Fruit fly (Drosophila melanogaster) whole organism, embryonic: Measurements from ENCODE around the gene CG43815.

Experiments used
- Atf-2 ChIP-seq: fragments of 200-800 bp; sonication (Bioruptor generic); optimal IDR thresholded peaks from 2 replicates; lab custom pipeline; 2016; ENCODE audit warnings: missing biosample characterization, missing genetic modification characterization
- Blimp-1 ChIP-seq: fragments of 200-800 bp; sonication (Bioruptor generic); optimal IDR thresholded peaks from 3 replicates; lab custom pipeline; 2018; ENCODE audit warnings: missing biosample characterization, missing genetic modification characterization, mild to moderate bottlenecking, moderate library complexity, missing genetic modification reagents
- CG11695 ChIP-seq: fragments of 200-800 bp; sonication (Bioruptor generic); IDR thresholded peaks from 3 replicates; pipeline ENCODE4 v1.3.6; 2022; ENCODE audit warnings: missing biosample characterization, missing genetic modification characterization
- CG11696 ChIP-seq: fragments of 200-800 bp; sonication (Bioruptor generic); IDR thresholded peaks from 2 replicates; pipeline ENCODE4 v1.3.6; 2022; ENCODE audit warnings: missing biosample characterization, missing genetic modification characterization
- CG11723 ChIP-seq: fragments of 200-800 bp; sonication (Bioruptor generic); optimal IDR thresholded peaks from 2 replicates; lab custom pipeline; 2017; ENCODE audit warnings: missing biosample characterization, mild to moderate bottlenecking, missing genetic modification characterization
- CG12942 ChIP-seq: fragments of 200-800 bp; sonication (Bioruptor generic); optimal IDR thresholded peaks from 3 replicates; lab custom pipeline; 2016; ENCODE audit warnings: missing biosample characterization, missing genetic modification characterization
- CG13287 ChIP-seq: fragments of 200-800 bp; sonication (Bioruptor generic); IDR thresholded peaks from 2 replicates; pipeline ENCODE4 v1.3.6; 2022; ENCODE audit warnings: missing biosample characterization, missing genetic modification characterization; ENCODE audit not compliant: partially characterized antibody
- CG16815 ChIP-seq: fragments of 200-800 bp; sonication (Bioruptor generic); optimal IDR thresholded peaks from 3 replicates; lab custom pipeline; 2017; ENCODE audit warnings: missing biosample characterization, mild to moderate bottlenecking, missing genetic modification characterization
- CG17328 ChIP-seq: fragments of 200-800 bp; sonication (Bioruptor generic); IDR thresholded peaks from 2 replicates; pipeline ENCODE4 v1.3.6; 2022; ENCODE audit warnings: missing biosample characterization, missing genetic modification characterization
- CG2116 ChIP-seq: fragments of 200-800 bp; sonication (Bioruptor generic); optimal IDR thresholded peaks from 3 replicates; lab custom pipeline; 2018; ENCODE audit warnings: missing biosample characterization, mild to moderate bottlenecking, missing genetic modification characterization
- CG32532 ChIP-seq: fragments of 200-800 bp; sonication (Bioruptor generic); IDR thresholded peaks from 2 replicates; pipeline ENCODE4 v1.3.6; 2022; ENCODE audit warnings: missing biosample characterization, missing genetic modification characterization
- CG3407 ChIP-seq: fragments of 200-800 bp; sonication (Bioruptor generic); optimal IDR thresholded peaks from 2 replicates; lab custom pipeline; 2018; ENCODE audit warnings: missing biosample characterization, mild to moderate bottlenecking, missing genetic modification characterization
- CG34224 ChIP-seq: fragments of 200-800 bp; sonication (Bioruptor generic); IDR thresholded peaks from 3 replicates; pipeline ENCODE4 v1.3.6; 2022; ENCODE audit warnings: missing biosample characterization, missing genetic modification characterization; ENCODE audit not compliant: partially characterized antibody
- CG42726 ChIP-seq: fragments of 200-800 bp; sonication (Bioruptor generic); IDR thresholded peaks from 2 replicates; pipeline ENCODE4 v1.3.6; 2022; ENCODE audit warnings: missing biosample characterization, missing genetic modification characterization; ENCODE audit not compliant: partially characterized antibody
- CG5953 ChIP-seq: fragments of 200-800 bp; sonication (Bioruptor generic); IDR thresholded peaks from 2 replicates; pipeline ENCODE4 v1.3.6; 2022; ENCODE audit warnings: missing biosample characterization, missing genetic modification characterization
- CG6272 ChIP-seq: fragments of 200-800 bp; sonication (Bioruptor generic); IDR thresholded peaks from 2 replicates; pipeline ENCODE4 v1.3.6; 2022; ENCODE audit warnings: missing biosample characterization, missing genetic modification characterization
- CG7357 ChIP-seq: fragments of 200-800 bp; sonication (Bioruptor generic); IDR thresholded peaks from 3 replicates; pipeline ENCODE4 v1.3.6; 2022; ENCODE audit warnings: missing biosample characterization, missing genetic modification characterization
- CG7963 ChIP-seq: fragments of 200-800 bp; sonication (Bioruptor generic); IDR thresholded peaks from 3 replicates; pipeline ENCODE4 v1.3.6; 2022; ENCODE audit warnings: missing biosample characterization, missing genetic modification characterization; ENCODE audit not compliant: partially characterized antibody
- CoRest ChIP-seq: fragments of 200-800 bp; sonication (Bioruptor generic); optimal IDR thresholded peaks from 3 replicates; lab custom pipeline; 2018; ENCODE audit warnings: missing biosample characterization, mild to moderate bottlenecking, missing genetic modification characterization, moderate library complexity
- Dbx ChIP-seq: fragments of 200-800 bp; sonication (Bioruptor generic); IDR thresholded peaks from 3 replicates; pipeline ENCODE4 v1.3.6; 2022; ENCODE audit warnings: missing biosample characterization, missing genetic modification characterization
- Dek ChIP-seq: fragments of 200-800 bp; sonication (Bioruptor generic); optimal IDR thresholded peaks from 3 replicates; lab custom pipeline; 2019; ENCODE audit warnings: missing biosample characterization, mild to moderate bottlenecking, missing genetic modification characterization, moderate library complexity
- E2f1 ChIP-seq: fragments of 200-800 bp; sonication (Bioruptor generic); IDR thresholded peaks from 2 replicates; pipeline ENCODE4 v1.3.6; 2022; ENCODE audit warnings: missing biosample characterization, missing genetic modification characterization
- HLH54F ChIP-seq: fragments of 200-800 bp; sonication (Bioruptor generic); optimal IDR thresholded peaks from 3 replicates; lab custom pipeline; 2016; ENCODE audit warnings: missing biosample characterization, missing genetic modification characterization
- Hr78 ChIP-seq, 2 experiments: fragments of 200-800 bp in 1 of 2; fragments of >200 bp in 1 of 2; sonication (Bioruptor generic) in 1 of 2; optimal IDR thresholded peaks; 2 replicates each; lab custom pipeline; 2017 to 2019; ENCODE audit warnings: missing biosample characterization in 2 of 2, missing genetic modification characterization in 2 of 2, mild to moderate bottlenecking in 1 of 2, moderate library complexity in 1 of 2
- Mes4 ChIP-seq: fragments of 200-800 bp; sonication (Bioruptor generic); optimal IDR thresholded peaks from 2 replicates; lab custom pipeline; 2016; ENCODE audit warnings: missing biosample characterization, missing genetic modification characterization
- Nf-YA ChIP-seq: fragments of 200-800 bp; sonication (Bioruptor generic); IDR thresholded peaks from 2 replicates; pipeline ENCODE4 v1.3.6; 2022; ENCODE audit warnings: missing biosample characterization, missing genetic modification characterization
- NfI ChIP-seq: fragments of 200-800 bp; sonication (Bioruptor generic); optimal IDR thresholded peaks from 3 replicates; lab custom pipeline; 2018; ENCODE audit warnings: missing biosample characterization, mild to moderate bottlenecking, missing genetic modification characterization, moderate library complexity
- Sox102F ChIP-seq: fragments of 200-800 bp; sonication (Bioruptor generic); optimal IDR thresholded peaks from 2 replicates; lab custom pipeline; 2018; ENCODE audit warnings: missing biosample characterization, mild to moderate bottlenecking, missing genetic modification characterization, moderate library complexity
- Stat92E ChIP-seq, 3 experiments: fragments of >200 bp in 2 of 3; fragments of 200-800 bp in 1 of 3; sonication (Bioruptor generic) in 1 of 3; optimal IDR thresholded peaks; 2 replicates each; lab custom pipeline; 2017 to 2019; ENCODE audit warnings: missing biosample characterization in 3 of 3, missing genetic modification characterization in 3 of 3, mild to moderate bottlenecking in 1 of 3, moderate library complexity in 1 of 3
- az2 ChIP-seq: fragments of 200-800 bp; sonication (Bioruptor generic); optimal IDR thresholded peaks from 3 replicates; lab custom pipeline; 2016; ENCODE audit warnings: missing biosample characterization, missing genetic modification characterization
- bowl ChIP-seq: fragments of 200-800 bp; sonication (Bioruptor generic); IDR thresholded peaks from 2 replicates; pipeline ENCODE4 v1.3.6; 2022; ENCODE audit warnings: missing biosample characterization, missing genetic modification characterization
- br ChIP-seq: fragments of >200 bp; optimal IDR thresholded peaks from 2 replicates; lab custom pipeline; 2017
- caup ChIP-seq: fragments of 200-800 bp; sonication (Bioruptor generic); optimal IDR thresholded peaks from 3 replicates; lab custom pipeline; 2017; ENCODE audit warnings: missing biosample characterization, mild to moderate bottlenecking, missing genetic modification characterization, moderate library complexity; ENCODE audit not compliant: severe bottlenecking
- dati ChIP-seq: fragments of 200-800 bp; sonication (Bioruptor generic); IDR thresholded peaks from 2 replicates; pipeline ENCODE4 v1.3.6; 2022; ENCODE audit warnings: missing biosample characterization, missing genetic modification characterization
- dmrt11E ChIP-seq: fragments of 200-800 bp; sonication (Bioruptor generic); optimal IDR thresholded peaks from 3 replicates; lab custom pipeline; 2018; ENCODE audit warnings: missing biosample characterization, mild to moderate bottlenecking, missing genetic modification characterization, moderate library complexity
- dpn ChIP-seq, 2 experiments: fragments of 200-800 bp; sonication (Bioruptor generic); optimal IDR thresholded peaks; 3 replicates each; lab custom pipeline; 2016; ENCODE audit warnings: missing biosample characterization in 2 of 2, missing genetic modification characterization in 2 of 2
- ewg ChIP-seq: fragments of 200-800 bp; sonication (Bioruptor generic); optimal IDR thresholded peaks from 3 replicates; lab custom pipeline; 2017; ENCODE audit warnings: mild to moderate bottlenecking, missing biosample characterization, missing genetic modification reagents, missing genetic modification characterization
- fu2 ChIP-seq: fragments of 200-800 bp; sonication (Bioruptor generic); optimal IDR thresholded peaks from 2 replicates; lab custom pipeline; 2016; ENCODE audit warnings: missing biosample characterization, missing genetic modification characterization
- inv ChIP-seq: fragments of 200-800 bp; sonication (Bioruptor generic); IDR thresholded peaks from 2 replicates; pipeline ENCODE4 v1.3.6; 2022; ENCODE audit warnings: missing biosample characterization, missing genetic modification characterization; ENCODE audit not compliant: partially characterized antibody
- lbe ChIP-seq: fragments of 200-800 bp; sonication (Bioruptor generic); optimal IDR thresholded peaks from 2 replicates; lab custom pipeline; 2016; ENCODE audit warnings: missing biosample characterization, mild to moderate bottlenecking, missing genetic modification characterization
- odd ChIP-seq: fragments of 200-800 bp; sonication (Bioruptor generic); optimal IDR thresholded peaks from 2 replicates; lab custom pipeline; 2017; ENCODE audit warnings: missing biosample characterization, mild to moderate bottlenecking, missing genetic modification characterization
- shn ChIP-seq: fragments of 200-800 bp; sonication (Bioruptor generic); optimal IDR thresholded peaks from 3 replicates; lab custom pipeline; 2016; ENCODE audit warnings: missing biosample characterization, missing genetic modification characterization
- sob ChIP-seq: fragments of 200-800 bp; sonication (Bioruptor generic); IDR thresholded peaks from 2 replicates; pipeline ENCODE4 v1.3.6; 2022; ENCODE audit warnings: missing biosample characterization, missing genetic modification characterization
- tap ChIP-seq: fragments of 200-800 bp; optimal IDR thresholded peaks from 3 replicates; lab custom pipeline; 2019; ENCODE audit warnings: missing biosample characterization, mild to moderate bottlenecking, missing genetic modification characterization, moderate library complexity
- ttk ChIP-seq: fragments of 200-800 bp; sonication (Bioruptor generic); IDR thresholded peaks from 2 replicates; pipeline ENCODE4 v2.1.2; 2022; ENCODE audit warnings: missing biosample characterization, missing genetic modification characterization
- zen2 ChIP-seq: fragments of 200-800 bp; sonication (Bioruptor generic); IDR thresholded peaks from 3 replicates; pipeline ENCODE4 v1.3.6; 2022; ENCODE audit warnings: missing biosample characterization, missing genetic modification characterization; ENCODE audit not compliant: partially characterized antibody
- zfh1 ChIP-seq: fragments of 200-800 bp; sonication (Bioruptor generic); IDR thresholded peaks from 3 replicates; pipeline ENCODE4 v1.3.6; 2022; ENCODE audit warnings: missing biosample characterization, missing genetic modification characterization
- zfh2 ChIP-seq: fragments of 200-800 bp; sonication (Bioruptor generic); optimal IDR thresholded peaks from 2 replicates; lab custom pipeline; 2016; ENCODE audit warnings: missing biosample characterization, missing genetic modification characterization

Gene CG43815

DNA sequence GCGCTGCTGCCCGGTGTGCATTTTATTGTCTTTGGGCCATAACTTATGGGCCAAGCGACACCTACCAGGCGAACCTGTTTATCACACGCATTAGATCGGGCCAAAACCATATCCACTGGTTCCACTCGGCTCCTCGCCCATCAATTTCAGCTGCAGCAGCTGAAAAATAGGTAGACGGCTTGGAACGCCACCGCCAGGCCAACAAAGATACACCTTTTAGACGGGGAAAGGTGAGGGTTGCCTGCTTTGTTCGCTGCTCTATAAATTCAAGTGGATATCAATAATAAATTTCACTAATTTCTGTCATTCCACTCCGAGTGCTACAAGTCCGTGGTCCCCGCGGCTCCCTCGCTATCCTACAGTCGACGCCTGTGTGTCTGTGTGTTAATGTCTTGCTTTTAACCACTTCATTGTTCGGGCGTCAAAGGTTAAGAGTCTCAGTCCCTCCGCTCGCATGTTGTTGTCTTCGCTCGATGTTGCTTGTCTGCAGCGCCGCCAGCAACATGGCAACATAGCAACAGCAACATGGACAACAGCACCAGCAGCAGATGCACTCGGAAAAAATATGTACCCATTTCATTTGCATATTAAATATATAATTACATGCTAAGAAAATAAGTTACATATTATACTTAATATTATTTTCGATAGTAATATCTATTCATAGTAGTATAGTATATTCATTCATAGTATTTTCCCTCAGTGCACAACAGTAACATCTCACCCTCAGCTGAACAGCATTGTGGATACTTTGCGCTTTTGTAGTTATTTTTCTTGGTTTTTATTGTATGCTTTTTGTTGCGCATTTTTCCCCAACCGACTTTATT lies 12.1 kb downstream of the CG43815 start (continued):
- no peak for TF ChIP-seq CG7963 (GFP tag; lab: Robert Waterston, UW)
- no peak for TF ChIP-seq Stat92E (GFP tag; optimal IDR thresholded peaks at IDR 0.05; lab: Kevin White, UChicago)
- no peak for TF ChIP-seq fu2 (GFP tag; lab: Kevin White, UChicago)
- TF ChIP-seq sob (GFP tag; lab: Robert Waterston, UW), result peak; percentile 94
- no peak for TF ChIP-seq HLH54F (GFP tag; lab: Kevin White, UChicago)
- TF ChIP-seq CG12942 (GFP tag; lab: Kevin White, UChicago), result peak; percentile 75
- TF ChIP-seq CG3407 (GFP tag; lab: Kevin White, UChicago), result peak; percentile 75
- peak; percentile 87 for TF ChIP-seq az2 (GFP tag; lab: Kevin White, UChicago)
- peak; percentile 91 for TF ChIP-seq CG17328 (GFP tag; lab: Robert Waterston, UW)
- TF ChIP-seq CG6272, result peak; percentile 67
- TF ChIP-seq dmrt11E (tag; lab: Kevin White, UChicago), result peak; percentile 97
- TF ChIP-seq Dek, result peak; percentile 45
- TF ChIP-seq inv (GFP tag; lab: Robert Waterston, UW), result no peak
- TF ChIP-seq tap (tag; lab: Kevin White, UChicago), result peak; percentile 87
- no peak for TF ChIP-seq zen2 (GFP tag; lab: Robert Waterston, UW)
- no peak for TF ChIP-seq br (lab: Kevin White, UChicago)
- peak; percentile 84 for TF ChIP-seq ttk (GFP tag; lab: Robert Waterston, UW)
- peak; percentile 88 for TF ChIP-seq CoRest (tag; lab: Kevin White, UChicago)
- no peak for TF ChIP-seq Atf-2 (GFP tag; lab: Kevin White, UChicago)
- peak; percentile 90 for TF ChIP-seq E2f1
- no peak for TF ChIP-seq CG13287 (GFP tag; lab: Robert Waterston, UW)
- TF ChIP-seq CG2116 (GFP tag; lab: Kevin White, UChicago), result peak; percentile 43
- peak; percentile 83 for TF ChIP-seq CG5953 (GFP tag; lab: Robert Waterston, UW)
- TF ChIP-seq Hr78 (GFP tag; optimal IDR thresholded peaks at IDR 0.05; lab: Kevin White, UChicago), result peak in 1 of 2 experiments; percentile 93
- peak; percentile 84 for TF ChIP-seq CG11695
- no peak for TF ChIP-seq bowl (GFP tag; lab: Robert Waterston, UW)
- TF ChIP-seq shn, result no peak
- peak; percentile 84 for TF ChIP-seq Sox102F
- TF ChIP-seq CG16815 (GFP tag; lab: Kevin White, UChicago), result peak; percentile 72
- TF ChIP-seq lbe (GFP tag; lab: Kevin White, UChicago), result no peak
- TF ChIP-seq NfI, result peak; percentile 50
- peak; percentile 47 for TF ChIP-seq CG11723 (GFP tag; lab: Kevin White, UChicago)
- peak; percentile 60 for TF ChIP-seq Nf-YA (GFP tag; lab: Robert Waterston, UW)
- TF ChIP-seq zfh1 (GFP tag; lab: Robert Waterston, UW), result peak; percentile 93
- TF ChIP-seq odd (GFP tag; lab: Kevin White, UChicago), result peak; percentile 92
- no peak for TF ChIP-seq Mes4 (GFP tag; lab: Kevin White, UChicago)
- peak in 1 of 2 experiments; percentile 70 for TF ChIP-seq dpn (GFP tag; optimal IDR thresholded peaks at IDR 0.05; lab: Kevin White, UChicago)
- TF ChIP-seq CG32532, result no peak
- TF ChIP-seq caup (GFP tag; lab: Kevin White, UChicago), result peak; percentile 35
- no peak for TF ChIP-seq zfh2 (GFP tag; lab: Kevin White, UChicago)
- TF ChIP-seq CG7357 (GFP tag; lab: Robert Waterston, UW), result peak; percentile 71; the same call in 2 of the 3 replicates
- TF ChIP-seq CG42726, result no peak
- peak; percentile 86 for TF ChIP-seq Blimp-1
- TF ChIP-seq ewg, result peak; percentile 69
- TF ChIP-seq CG34224 (GFP tag; lab: Robert Waterston, UW), result no peak
- TF ChIP-seq CG11696 (GFP tag; lab: Robert Waterston, UW), result peak; percentile 65
- TF ChIP-seq Dbx, result no peak
- TF ChIP-seq dati (GFP tag; lab: Robert Waterston, UW), result peak; percentile 53; the same call in 1 of the 2 replicates
